Worm (Caenorhabditis elegans) whole organism, L4 larva: Measurements from ENCODE around the gene srz-94.

Experiments used
- F49E8.2 ChIP-seq: sonication (generic microtip); optimal IDR thresholded peaks from 2 replicates; lab custom pipeline; 2016; ENCODE audit warnings: missing compliant biosample characterization, mild to moderate bottlenecking, missing genetic modification characterization, borderline replicate concordance
- ZK337.2 ChIP-seq: fragments of 200-800 bp; sonication (Bioruptor generic); IDR thresholded peaks from 2 replicates; pipeline ENCODE4 v1.3.6; 2022; ENCODE audit warnings: missing genetic modification reagents, missing genetic modification characterization, missing compliant biosample characterization
- aha-1 ChIP-seq: fragments of 150-350 bp; peaks from one replicate; lab custom pipeline; 2014; ENCODE audit warnings: missing biosample characterization, missing genetic modification characterization
- ama-1 ChIP-seq: fragments of 150-350 bp; optimal IDR thresholded peaks from 2 replicates; lab custom pipeline; 2014; ENCODE audit warnings: inconsistent platforms, mixed read lengths
- dpl-1 ChIP-seq: fragments of 150-350 bp; optimal IDR thresholded peaks from 2 replicates; lab custom pipeline; 2014; ENCODE audit warnings: missing biosample characterization, missing genetic modification reagents, missing genetic modification characterization
- lin-13 ChIP-seq: fragments of 150-350 bp; optimal IDR thresholded peaks from 2 replicates; lab custom pipeline; 2014; ENCODE audit warnings: missing biosample characterization, missing genetic modification reagents, missing genetic modification characterization
- lin-29 ChIP-seq: fragments of 200-800 bp; sonication (Bioruptor generic); IDR thresholded peaks from 2 replicates; pipeline ENCODE4 v1.3.6; 2022; ENCODE audit warnings: missing genetic modification reagents, missing genetic modification characterization, missing compliant biosample characterization
- lsy-2 ChIP-seq, 2 experiments: fragments of 150-350 bp in 1 of 2; sonication (generic microtip) in 1 of 2; optimal IDR thresholded peaks; 2 replicates each; lab custom pipeline; 2014 to 2017; ENCODE audit warnings: missing biosample characterization in 2 of 2, missing genetic modification characterization in 2 of 2
- mdl-1 ChIP-seq, 2 experiments: fragments of 150-350 bp in 1 of 2; sonication (generic microtip) in 1 of 2; optimal IDR thresholded peaks; 2 replicates each; lab custom pipeline; 2014 to 2017; ENCODE audit warnings: missing biosample characterization in 2 of 2, missing genetic modification characterization in 2 of 2
- nhr-6 ChIP-seq: fragments of 150-350 bp; optimal IDR thresholded peaks from 2 replicates; lab custom pipeline; 2014; ENCODE audit warnings: missing biosample characterization, missing genetic modification characterization
- sdz-12 ChIP-seq: fragments of 200-800 bp; sonication (Bioruptor generic); optimal IDR thresholded peaks from 2 replicates; lab custom pipeline; 2018; ENCODE audit warnings: mild to moderate bottlenecking, missing genetic modification characterization, missing compliant biosample characterization
- zip-2 ChIP-seq: fragments of 150-350 bp; optimal IDR thresholded peaks from 2 replicates; lab custom pipeline; 2014; ENCODE audit warnings: missing biosample characterization, missing genetic modification characterization
- ztf-11 ChIP-seq: fragments of 150-350 bp; optimal IDR thresholded peaks from 2 replicates; lab custom pipeline; 2014; ENCODE audit warnings: missing biosample characterization, missing genetic modification characterization

- TF ChIP-seq sdz-12 (GFP tag; lab: Kevin White, UChicago): no peak
- TF ChIP-seq ama-1 (lab: Kevin White, UChicago): no peak
- no peak for TF ChIP-seq nhr-6 (tag; lab: Kevin White, UChicago)
- TF ChIP-seq lin-13 (GFP tag; lab: Kevin White, UChicago): no peak
- TF ChIP-seq F49E8.2: no peak
- no peak for TF ChIP-seq zip-2 (tag; lab: Kevin White, UChicago)
- TF ChIP-seq ZK337.2: no peak
- TF ChIP-seq lsy-2 (tag; optimal IDR thresholded peaks at IDR 0.05; lab: Kevin White, UChicago): no peak
- TF ChIP-seq dpl-1 (GFP tag; lab: Kevin White, UChicago): no peak
- TF ChIP-seq mdl-1 (tag; optimal IDR thresholded peaks at IDR 0.05; lab: Kevin White, UChicago): no peak
- no peak for TF ChIP-seq lin-29 (GFP tag; lab: Robert Waterston, UW)
- peak; percentile 22 for TF ChIP-seq aha-1 (tag; lab: Kevin White, UChicago)
- TF ChIP-seq ztf-11 (tag; lab: Kevin White, UChicago): no peak
Observed at ce11 chrV:17014050-17014449, 21.7 kb downstream of the srz-94 start, which contains the start of gene clc-13.
